Worm (Caenorhabditis elegans): ENCODE data around the gene T16A9.3.

DNA sequence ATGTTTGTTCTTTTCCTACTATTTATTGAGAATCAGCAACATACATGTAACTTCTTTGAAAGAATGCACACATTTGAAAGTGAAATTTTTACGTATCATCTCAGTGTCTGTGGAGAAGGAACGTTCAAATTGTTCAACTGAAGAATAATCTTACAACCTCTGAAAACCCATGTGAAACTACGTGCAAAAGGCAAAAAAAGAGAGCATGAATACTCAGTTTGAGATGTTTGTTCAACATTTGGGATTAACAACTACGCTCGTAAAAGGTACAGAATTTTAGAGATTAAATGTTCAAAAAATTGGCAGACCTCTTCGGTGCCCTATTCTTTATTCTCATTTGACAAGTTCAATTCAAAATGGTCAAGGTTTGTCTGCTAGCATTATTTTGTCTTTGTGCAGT is 46.7 kb downstream of the T16A9.3 start, which contains the start of gene K02E11.5:
- no peak for TF ChIP-seq mes-4 (tag; optimal IDR thresholded peaks at IDR 0.05)
- no peak for TF ChIP-seq unc-130 (GFP tag; optimal IDR thresholded peaks at IDR 0.05)
- no peak for TF ChIP-seq aptf-3 (GFP tag; IDR thresholded peaks at IDR 0.05)
- TF ChIP-seq ets-4 (GFP tag; optimal IDR thresholded peaks at IDR 0.05) = no peak
- TF ChIP-seq Y79H2A.3 (GFP tag; conservative IDR thresholded peaks at IDR 0.05) = no peak
- TF ChIP-seq mel-28 (tag; optimal IDR thresholded peaks at IDR 0.05; ENCODE audit: borderline replicate concordance) = no peak
- no peak for TF ChIP-seq aptf-2 (GFP tag; conservative IDR thresholded peaks at IDR 0.05)
- TF ChIP-seq Y95B8A.8 (GFP tag; IDR thresholded peaks at IDR 0.05) = no peak
- no peak for TF ChIP-seq pha-4 (tag; optimal IDR thresholded peaks at IDR 0.05)
- no peak for TF ChIP-seq sptf-2 (GFP tag; optimal IDR thresholded peaks at IDR 0.05)

All from whole organism, young adult.